Worm (Caenorhabditis elegans) whole organism, mixed stage, embryonic: ENCODE measurements around the gene aipr-1.

ENCODE experiments used
- ceh-83 ChIP-seq: fragments of 200-800 bp; sonication (Bioruptor generic); optimal IDR thresholded peaks from 2 replicates; lab custom pipeline; 2018; ENCODE audit warnings: mild to moderate bottlenecking, missing genetic modification characterization, missing compliant biosample characterization
- nhr-12 ChIP-seq: fragments of 150-350 bp; optimal IDR thresholded peaks from 2 replicates; lab custom pipeline; 2014; ENCODE audit warnings: missing biosample characterization, missing genetic modification characterization
- nhr-76 ChIP-seq: sonication (generic microtip); optimal IDR thresholded peaks from 2 replicates; lab custom pipeline; 2017; ENCODE audit warnings: missing biosample characterization, missing genetic modification characterization
- pha-4 ChIP-seq: fragments of 150-350 bp; optimal IDR thresholded peaks from 2 replicates; lab custom pipeline; 2018; ENCODE audit warnings: missing biosample characterization, missing genetic modification reagents, missing genetic modification characterization
- sptf-1 ChIP-seq: sonication (generic microtip); optimal IDR thresholded peaks from 2 replicates; lab custom pipeline; 2017; ENCODE audit warnings: mild to moderate bottlenecking, missing genetic modification characterization, moderate library complexity, missing compliant biosample characterization
- unc-62 ChIP-seq: fragments of 150-350 bp; optimal IDR thresholded peaks from 2 replicates; lab custom pipeline; 2014; ENCODE audit warnings: missing biosample characterization, missing genetic modification reagents, missing genetic modification characterization

ce11 chrII:6587264-6587870, 6.7 kb downstream of the aipr-1 start, which contains the start of gene C56C10.7:
- no peak for TF ChIP-seq ceh-83 (GFP tag; lab: Kevin White, UChicago)
- TF ChIP-seq nhr-76, result no peak
- TF ChIP-seq sptf-1 (tag; lab: Kevin White, UChicago), result no peak
- TF ChIP-seq nhr-12, result no peak
- no peak for TF ChIP-seq pha-4 (tag; lab: Kevin White, UChicago)
- no peak for TF ChIP-seq unc-62 (GFP tag; lab: Kevin White, UChicago)
